Worm (Caenorhabditis elegans): ENCODE results near the gene F58B4.2.

DNA sequence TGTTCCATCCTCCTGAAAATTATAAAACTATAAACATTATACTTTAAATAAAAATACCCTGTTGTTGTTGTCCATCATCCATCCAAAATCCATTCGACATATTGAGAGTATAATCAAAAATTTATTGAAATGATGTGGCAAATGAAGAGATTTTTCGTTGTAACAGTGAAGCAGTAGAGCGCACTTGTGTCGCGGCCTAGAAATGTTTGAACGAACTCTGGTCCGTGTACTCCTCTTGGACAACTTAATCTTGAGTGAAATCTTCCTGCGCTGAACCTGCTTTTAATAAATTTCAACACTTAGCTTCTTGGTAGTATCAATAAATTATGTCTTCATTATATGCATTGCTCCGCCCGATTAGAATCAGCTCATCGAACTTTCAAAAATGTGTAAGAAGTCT, 23.7 kb downstream of the F58B4.2 start, which contains the start of the genes F32D8.14 and F32D8.5:
- TF ChIP-seq nhr-28 (tag; optimal IDR thresholded peaks at IDR 0.05) (no peak), snpc-4 (tag; optimal IDR thresholded peaks at IDR 0.05) (peak; percentile 88), nhr-12 (tag; optimal IDR thresholded peaks at IDR 0.05) (no peak), zag-1 (tag; optimal IDR thresholded peaks at IDR 0.05) (no peak), ama-1 (optimal IDR thresholded peaks at IDR 0.05) (peak; percentile 19), elt-1 (tag; optimal IDR thresholded peaks at IDR 0.05) (peak; percentile 65)
